Worm (Caenorhabditis elegans): ENCODE data around the gene aagr-2.
A peak's percentile ranks its signal among the peaks of the same experiment; 100 is the strongest.

The aagr-2 gene

DNA sequence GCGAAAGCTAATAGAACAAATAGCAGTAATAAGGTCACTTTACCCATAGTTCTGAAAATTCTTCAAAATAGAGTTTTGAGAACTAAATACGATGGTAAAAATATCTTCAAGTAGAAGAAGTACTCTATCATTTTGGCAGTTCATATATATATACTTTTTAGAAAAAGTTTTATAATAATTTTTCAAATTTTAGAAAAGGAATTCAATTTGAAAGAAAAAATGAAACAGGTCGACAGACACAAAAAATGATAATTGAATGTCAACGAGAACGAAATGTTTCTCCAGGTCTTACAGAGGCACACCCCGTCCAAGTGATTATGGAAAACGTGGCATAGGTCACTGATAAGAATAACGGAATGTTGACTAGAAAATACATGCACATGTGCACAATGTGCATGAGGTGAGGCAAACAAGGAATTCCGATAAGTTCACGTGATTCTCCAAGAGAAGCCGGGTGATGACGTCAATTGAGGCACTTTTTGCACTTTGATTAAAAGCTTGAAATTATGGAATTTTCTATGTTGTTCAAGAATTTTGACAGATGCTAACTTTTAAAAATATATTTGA is at the start of gene aagr-2:
Gene aagr-2, minus strand, starts transcription at position 51 of the 567 bp plus-strand sequence.
- TF ChIP-seq cebp-1 (GFP tag; IDR thresholded peaks at IDR 0.05) (no peak), cebp-1 (tag; optimal IDR thresholded peaks at IDR 0.05) (peak; percentile 60), let-607 (tag; optimal IDR thresholded peaks at IDR 0.05) (peak; percentile 36 to 64), atf-7 (tag; optimal IDR thresholded peaks at IDR 0.05) (peak; percentile 92), nhr-80 (tag; optimal IDR thresholded peaks at IDR 0.05) (peak; percentile 94), ztf-18 (tag; optimal IDR thresholded peaks at IDR 0.05) (no peak), ztf-22 (GFP tag; optimal IDR thresholded peaks at IDR 0.05) (peak; percentile 18), gei-17 (GFP tag; optimal IDR thresholded peaks at IDR 0.05) (no peak), Y95B8A.8 (GFP tag; IDR thresholded peaks at IDR 0.05) (0 out of 2 replicates have a peak, but pooled peaks have one; percentile 8), F22D6.2 (tag; optimal IDR thresholded peaks at IDR 0.05) (peak; percentile 11), ceh-91 (GFP tag; IDR thresholded peaks at IDR 0.05) (no peak), him-1 (tag; optimal IDR thresholded peaks at IDR 0.05) (no peak), nhr-90 (tag; optimal IDR thresholded peaks at IDR 0.05) (peak; percentile 54), nfyb-1 (GFP tag; IDR thresholded peaks at IDR 0.05) (peak; percentile 22; the same call in 1 of the 2 replicates), ets-4 (GFP tag; optimal IDR thresholded peaks at IDR 0.05) (peak; percentile 44), pha-4 (tag; optimal IDR thresholded peaks at IDR 0.05) (peak; percentile 86), snpc-4 (GFP tag; optimal IDR thresholded peaks at IDR 0.05) (no peak), snpc-4 (tag; optimal IDR thresholded peaks at IDR 0.05) (peak in 1 of 4 experiments; percentile 10), egl-44 (GFP tag; IDR thresholded peaks at IDR 0.05) (peak; percentile 74; the same call in 1 of the 2 replicates), dox-1 (GFP tag; IDR thresholded peaks at IDR 0.05) (no peak), B0336.3 (GFP tag; IDR thresholded peaks at IDR 0.05) (peak; percentile 25; the same call in 1 of the 2 replicates), tbp1 (GFP tag; optimal IDR thresholded peaks at IDR 0.05) (peak; percentile 25)

DNA sequence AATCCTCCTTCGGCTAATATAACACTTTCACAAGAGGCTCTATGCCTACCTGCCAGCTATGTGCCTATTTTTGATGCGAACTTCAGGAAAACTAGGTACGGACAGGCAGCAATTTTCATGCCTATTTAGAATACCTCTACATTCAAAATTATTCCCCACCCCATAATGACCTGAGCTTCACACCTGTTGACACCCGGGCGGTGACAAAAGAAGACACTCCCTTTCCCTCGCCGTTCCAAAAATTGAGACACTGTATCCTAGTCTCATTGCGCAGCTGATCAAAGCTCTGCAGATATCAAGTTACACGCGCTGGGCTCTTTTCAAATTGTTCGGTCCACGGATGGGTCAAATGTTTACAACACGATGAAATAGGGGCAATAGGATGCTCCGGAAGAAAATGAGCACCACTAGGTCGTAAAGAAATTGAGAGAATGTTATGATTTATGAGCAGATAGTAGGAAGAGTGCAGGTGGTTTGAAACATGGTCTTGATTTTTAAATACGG is 49.5 kb upstream of the aagr-2 start:
- no peak for TF ChIP-seq F39B2.1 (GFP tag; IDR thresholded peaks at IDR 0.05)
- no peak for TF ChIP-seq tlf-1 (GFP tag; optimal IDR thresholded peaks at IDR 0.05)
- no peak for TF ChIP-seq him-1 (tag; optimal IDR thresholded peaks at IDR 0.05)
- no peak for TF ChIP-seq F55B11.4 (tag; optimal IDR thresholded peaks at IDR 0.05; ENCODE audit: borderline replicate concordance, insufficient read depth)
- TF ChIP-seq Y95B8A.8 (GFP tag; IDR thresholded peaks at IDR 0.05), result no peak
- TF ChIP-seq K12H6.12 (tag; optimal IDR thresholded peaks at IDR 0.05), result no peak
- TF ChIP-seq hmg-1.2 (GFP tag; IDR thresholded peaks at IDR 0.05), result no peak
- TF ChIP-seq mxl-1 (tag; optimal IDR thresholded peaks at IDR 0.05), result no peak
- no peak for TF ChIP-seq cebp-1 (GFP tag; IDR thresholded peaks at IDR 0.05)
- no peak for TF ChIP-seq cebp-1 (tag; optimal IDR thresholded peaks at IDR 0.05)
- TF ChIP-seq attf-6 (GFP tag; IDR thresholded peaks at IDR 0.05), result no peak
- no peak for TF ChIP-seq lsl-1 (GFP tag; optimal IDR thresholded peaks at IDR 0.05)

DNA sequence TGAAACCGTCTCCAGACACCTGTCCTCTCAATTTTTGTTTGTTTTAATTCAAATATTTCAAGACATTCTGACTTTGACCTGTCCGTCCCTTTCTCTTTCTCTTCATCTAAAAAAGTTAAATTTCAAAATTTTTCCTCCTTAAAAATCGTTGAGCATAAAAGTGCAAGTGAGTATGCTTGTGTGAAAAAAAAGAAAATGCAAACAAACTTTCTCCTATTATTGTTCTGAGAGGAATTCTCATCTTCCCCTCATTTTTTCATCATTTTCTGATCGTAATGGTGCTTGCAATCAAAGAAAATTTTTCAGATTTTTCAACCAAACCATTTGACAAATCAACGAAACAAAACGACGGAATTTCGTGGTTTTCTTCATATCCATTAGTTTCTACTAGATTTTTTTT is 43.8 kb upstream of the aagr-2 start, which contains the start of gene shc-2:
Gene shc-2, plus strand, starts transcription at position 301 of the 400 bp plus-strand sequence.
- TF ChIP-seq nhr-120 (GFP tag; IDR thresholded peaks at IDR 0.05) (no peak), pha-4 (tag; optimal IDR thresholded peaks at IDR 0.05) (no peak), egl-44 (GFP tag; IDR thresholded peaks at IDR 0.05) (no peak)

DNA sequence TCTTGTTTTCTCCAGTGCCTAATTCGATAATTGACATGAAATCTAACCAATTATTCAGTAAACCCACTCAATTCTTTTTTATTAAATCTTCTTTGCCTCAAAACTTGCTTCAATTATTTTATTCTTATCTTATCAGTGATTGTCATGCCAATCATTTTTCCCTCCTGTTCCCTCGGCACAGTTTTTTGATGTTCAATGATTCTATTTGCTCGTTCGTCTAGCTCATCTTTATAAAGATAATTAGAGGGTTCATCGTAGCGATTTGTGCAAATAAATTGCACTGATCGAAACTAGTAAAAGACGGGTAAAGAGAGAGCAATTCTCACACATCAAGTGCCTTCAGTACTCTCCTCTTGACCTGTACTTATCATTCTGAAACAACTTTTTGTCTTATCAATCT is 42.6 kb upstream of the aagr-2 start:
- TF ChIP-seq nhr-80 (tag; optimal IDR thresholded peaks at IDR 0.05) (peak; percentile 81), ets-4 (GFP tag; optimal IDR thresholded peaks at IDR 0.05) (no peak), madf-10 (tag; optimal IDR thresholded peaks at IDR 0.05) (no peak)

All from whole organism, young adult.